Fruit fly (Drosophila melanogaster): ENCODE results near the gene lush.

DNA sequence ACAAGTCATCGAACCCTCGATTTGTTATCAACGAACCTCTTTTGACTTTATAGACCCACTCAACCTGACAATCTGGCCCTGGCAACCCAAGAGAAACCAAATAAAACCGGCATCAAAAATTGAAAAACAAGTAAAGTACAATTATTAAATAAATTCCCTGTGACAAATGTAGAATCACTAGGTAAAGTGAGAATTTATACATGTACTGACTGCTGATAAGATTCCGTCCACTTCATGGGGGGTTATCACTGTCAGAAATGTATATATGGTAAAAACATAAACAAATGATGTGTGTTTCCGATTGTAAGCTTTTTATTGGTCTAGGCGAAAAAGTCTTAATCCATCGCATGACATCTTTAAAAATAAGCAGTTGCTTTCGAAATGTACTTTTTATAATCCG, 42.8 kb upstream of the lush start:
- no peak for TF ChIP-seq CG8478 (optimal IDR thresholded peaks at IDR 0.05)
- no peak for TF ChIP-seq usp (GFP tag; optimal IDR thresholded peaks at IDR 0.05)
- no peak for TF ChIP-seq pan (optimal IDR thresholded peaks at IDR 0.05)

Measured in whole organism.